Worm (Caenorhabditis elegans): Measurements from ENCODE around the gene T05D4.5.

ce11 chrIII:13561233-13561632 lies 19.4 kb upstream of the T05D4.5 start:
- no peak for TF ChIP-seq nhr-80 (tag; optimal IDR thresholded peaks at IDR 0.05)
- TF ChIP-seq tlf-1 (GFP tag; optimal IDR thresholded peaks at IDR 0.05) = no peak
